Worm (Caenorhabditis elegans): ENCODE results near the gene clec-43.

- TF ChIP-seq sox-4 (tag; optimal IDR thresholded peaks at IDR 0.05) (no peak), ceh-24 (tag; optimal IDR thresholded peaks at IDR 0.05) (no peak), elt-2 (tag; optimal IDR thresholded peaks at IDR 0.05) (no peak), ama-1 (optimal IDR thresholded peaks at IDR 0.05) (no peak)
Observed at ce11 chrII:948091-948490, 4.2 kb downstream of the clec-43 start, which contains the start of gene fbxc-32.

Measured in whole organism, late embryonic.